Worm (Caenorhabditis elegans): Measurements from ENCODE around the gene scp-1.

- TF ChIP-seq lin-39 (tag; optimal IDR thresholded peaks at IDR 0.05) (no peak), mbf-1 (tag; optimal IDR thresholded peaks at IDR 0.05) (no peak), aly-2 (tag; optimal IDR thresholded peaks at IDR 0.05) (no peak), ama-1 (optimal IDR thresholded peaks at IDR 0.05) (no peak), elt-3 (tag; optimal IDR thresholded peaks at IDR 0.05) (no peak), egl-27 (tag; optimal IDR thresholded peaks at IDR 0.05) (no peak), ztf-11 (tag; optimal IDR thresholded peaks at IDR 0.05) (no peak), dmd-4 (tag; optimal IDR thresholded peaks at IDR 0.05) (no peak), crh-2 (tag; optimal IDR thresholded peaks at IDR 0.05) (peak; percentile 91), unc-39 (tag; optimal IDR thresholded peaks at IDR 0.05) (no peak)
Observed at ce11 chrII:9291632-9292031, 42.2 kb upstream of the scp-1 start, which contains the start of gene acs-7.
